Fruit fly (Drosophila melanogaster): Measurements from ENCODE around the gene CG14658.

The CG14658 gene

DNA sequence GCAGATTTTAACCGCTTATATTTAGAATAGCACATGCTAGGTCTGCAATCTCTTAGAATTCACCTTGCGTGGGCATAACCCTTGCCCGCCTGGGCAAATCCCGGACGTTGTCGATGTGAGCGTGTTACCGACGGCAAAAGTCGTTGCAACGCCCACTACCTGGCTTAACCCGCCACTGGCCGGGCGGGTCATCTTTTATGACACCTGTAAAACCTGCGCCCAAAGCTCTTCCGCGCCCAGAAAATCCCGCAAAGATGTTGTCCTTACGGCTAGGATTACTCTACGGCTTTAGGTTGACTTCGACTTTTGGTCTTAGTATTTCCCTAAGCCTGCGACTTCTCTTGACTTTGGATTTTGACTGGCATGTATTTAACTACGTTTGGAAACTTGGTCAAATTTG is 23.9 kb upstream of the CG14658 start:
- TF ChIP-seq insv (optimal IDR thresholded peaks at IDR 0.05) = no peak
- no peak for TF ChIP-seq psq (optimal IDR thresholded peaks at IDR 0.05)
- no peak for TF ChIP-seq ttk (optimal IDR thresholded peaks at IDR 0.05)
- no peak for TF ChIP-seq h (optimal IDR thresholded peaks at IDR 0.05)
- no peak for TF ChIP-seq Myc (optimal IDR thresholded peaks at IDR 0.05)
- no peak for TF ChIP-seq Sin3A (optimal IDR thresholded peaks at IDR 0.05)

DNA sequence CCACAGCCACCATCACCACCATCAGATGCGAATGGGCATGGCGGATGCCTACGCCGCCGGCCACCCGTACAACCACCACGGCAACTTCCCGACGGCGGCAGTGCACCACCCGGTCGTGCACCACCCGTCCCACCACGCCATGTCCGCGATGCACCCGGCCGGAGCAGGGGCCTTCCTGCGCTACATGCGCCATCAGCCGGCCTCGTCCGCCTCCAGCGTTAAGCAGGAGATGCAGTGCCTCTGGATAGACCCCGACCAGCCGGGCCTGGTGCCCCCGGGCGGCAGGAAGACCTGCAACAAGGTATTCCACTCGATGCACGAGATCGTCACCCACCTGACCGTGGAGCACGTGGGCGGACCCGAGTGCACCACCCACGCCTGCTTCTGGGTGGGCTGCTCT is 23.2 kb upstream of the CG14658 start:
- TF ChIP-seq h (optimal IDR thresholded peaks at IDR 0.05) = no peak
- no peak for TF ChIP-seq insv (optimal IDR thresholded peaks at IDR 0.05)
- no peak for TF ChIP-seq Myc (optimal IDR thresholded peaks at IDR 0.05)
- no peak for TF ChIP-seq ttk (optimal IDR thresholded peaks at IDR 0.05)
- no peak for TF ChIP-seq psq (optimal IDR thresholded peaks at IDR 0.05)
- TF ChIP-seq Sin3A (optimal IDR thresholded peaks at IDR 0.05) = no peak

DNA sequence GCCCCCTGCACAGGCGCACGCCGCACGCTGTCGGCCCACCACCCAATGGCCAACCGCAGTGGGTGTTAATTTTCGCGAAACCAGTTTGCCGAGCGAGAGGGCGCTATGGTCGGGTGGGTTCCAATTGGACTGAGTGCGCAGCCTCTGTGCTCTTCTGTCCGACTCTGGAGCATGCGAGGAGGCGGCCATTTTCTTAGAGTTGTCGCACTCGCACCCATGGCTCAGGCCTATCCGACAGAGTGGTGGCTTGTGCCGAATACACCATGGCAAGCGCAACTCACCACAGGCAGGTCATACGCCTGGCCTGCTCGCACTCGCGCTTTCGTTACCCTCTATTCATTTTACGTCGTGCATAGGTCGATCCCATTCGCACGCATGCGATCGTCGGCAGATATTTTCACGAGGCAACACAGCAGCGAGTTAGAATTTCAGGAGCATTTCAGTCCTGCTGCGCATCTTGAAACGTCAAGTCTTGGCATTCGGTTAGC is 22.1 kb upstream of the CG14658 start, which contains the start of gene opa:
Gene opa, plus strand, starts transcription at position 441 of the 488 bp plus-strand sequence.
- TF ChIP-seq Myc (optimal IDR thresholded peaks at IDR 0.05) (no peak), Sin3A (optimal IDR thresholded peaks at IDR 0.05) (no peak)

dm6 chr3R:4849035-4849656 is 18.8 kb upstream of the CG14658 start:
- no peak for TF ChIP-seq Myc (optimal IDR thresholded peaks at IDR 0.05)
- TF ChIP-seq psq (optimal IDR thresholded peaks at IDR 0.05) = no peak
- TF ChIP-seq h (optimal IDR thresholded peaks at IDR 0.05) = no peak
- TF ChIP-seq Sin3A (optimal IDR thresholded peaks at IDR 0.05) = no peak
- TF ChIP-seq ttk (optimal IDR thresholded peaks at IDR 0.05) = no peak
- no peak for TF ChIP-seq insv (optimal IDR thresholded peaks at IDR 0.05)

dm6 chr3R:4847388-4847787 is 17.1 kb upstream of the CG14658 start:
- TF ChIP-seq h (optimal IDR thresholded peaks at IDR 0.05) (no peak), ttk (optimal IDR thresholded peaks at IDR 0.05) (no peak), psq (optimal IDR thresholded peaks at IDR 0.05) (no peak), Sin3A (optimal IDR thresholded peaks at IDR 0.05) (no peak)

DNA sequence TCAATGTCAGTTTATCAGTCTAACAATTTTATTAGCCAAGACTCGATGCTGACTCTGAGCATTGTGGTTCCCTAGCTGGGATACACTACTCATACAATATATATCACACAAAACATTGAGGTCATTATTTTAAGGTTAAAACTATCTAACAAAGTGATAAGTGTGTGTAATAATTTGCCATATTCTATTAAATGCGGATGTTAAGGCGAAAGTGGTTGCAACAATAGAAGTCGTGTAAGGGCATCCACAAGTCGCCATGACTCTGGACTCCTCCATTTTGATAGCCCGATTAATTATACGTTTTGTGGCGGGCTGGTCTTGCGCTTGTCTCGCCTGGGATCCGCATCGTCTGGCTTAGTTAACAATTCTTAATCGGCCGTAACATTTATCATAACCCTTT is 16.5 kb upstream of the CG14658 start:
- TF ChIP-seq insv (optimal IDR thresholded peaks at IDR 0.05) (no peak), Myc (optimal IDR thresholded peaks at IDR 0.05) (no peak), psq (optimal IDR thresholded peaks at IDR 0.05) (no peak), h (optimal IDR thresholded peaks at IDR 0.05) (no peak), Sin3A (optimal IDR thresholded peaks at IDR 0.05) (no peak), ttk (optimal IDR thresholded peaks at IDR 0.05) (no peak)

DNA sequence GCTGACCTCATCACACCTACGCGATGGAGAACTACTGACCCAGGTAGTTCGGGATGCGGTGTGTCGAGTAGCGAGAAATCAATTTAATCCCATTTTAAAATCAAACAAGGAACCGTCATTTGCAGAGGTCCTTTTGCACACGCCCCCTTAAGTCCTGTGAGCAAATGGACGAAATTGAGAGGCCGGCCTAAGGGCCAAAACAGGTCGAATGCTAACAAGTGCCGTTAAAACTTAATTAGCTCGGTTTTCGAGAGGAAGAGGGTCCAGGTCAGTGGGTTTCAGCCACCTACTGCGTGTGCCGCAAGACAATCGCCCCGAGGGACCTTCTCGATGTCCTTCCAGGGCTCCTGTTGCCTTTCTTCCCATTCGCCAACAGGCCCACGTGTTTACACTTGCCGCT is 15.9 kb upstream of the CG14658 start:
- TF ChIP-seq psq (optimal IDR thresholded peaks at IDR 0.05) (no peak), Sin3A (optimal IDR thresholded peaks at IDR 0.05) (no peak), Myc (optimal IDR thresholded peaks at IDR 0.05) (no peak), ttk (optimal IDR thresholded peaks at IDR 0.05) (no peak), h (optimal IDR thresholded peaks at IDR 0.05) (no peak), insv (optimal IDR thresholded peaks at IDR 0.05) (no peak)

dm6 chr3R:4845353-4845752 is 15.0 kb upstream of the CG14658 start:
- no peak for TF ChIP-seq Myc (optimal IDR thresholded peaks at IDR 0.05)

DNA sequence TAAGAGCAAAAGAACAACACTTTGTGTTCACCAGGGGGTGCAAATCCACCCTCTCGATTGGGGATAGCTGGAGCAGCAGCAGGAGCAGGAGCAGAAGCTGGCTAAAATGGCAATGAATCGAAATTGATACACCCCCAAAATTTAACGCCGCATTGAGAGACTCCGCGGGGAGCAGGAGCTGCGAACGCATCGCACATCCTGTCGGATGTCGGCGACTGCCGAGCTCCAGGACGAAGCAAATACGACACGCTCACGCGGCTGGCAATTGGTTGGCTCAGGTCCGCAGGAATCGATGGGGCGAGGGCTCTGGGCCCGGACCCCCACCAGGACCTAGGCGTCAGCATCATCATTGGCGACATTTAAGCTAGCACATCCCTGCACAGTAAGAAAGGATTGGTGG is 12.6 kb upstream of the CG14658 start:
- no peak for TF ChIP-seq insv (optimal IDR thresholded peaks at IDR 0.05)
- TF ChIP-seq Sin3A (optimal IDR thresholded peaks at IDR 0.05) = no peak
- no peak for TF ChIP-seq h (optimal IDR thresholded peaks at IDR 0.05)
- no peak for TF ChIP-seq Myc (optimal IDR thresholded peaks at IDR 0.05)
- no peak for TF ChIP-seq ttk (optimal IDR thresholded peaks at IDR 0.05)
- TF ChIP-seq psq (optimal IDR thresholded peaks at IDR 0.05) = no peak

dm6 chr3R:4840757-4841156 is 10.4 kb upstream of the CG14658 start:
- TF ChIP-seq psq (optimal IDR thresholded peaks at IDR 0.05) (no peak), Myc (optimal IDR thresholded peaks at IDR 0.05) (no peak), ttk (optimal IDR thresholded peaks at IDR 0.05) (no peak), h (optimal IDR thresholded peaks at IDR 0.05) (no peak), insv (optimal IDR thresholded peaks at IDR 0.05) (no peak), Sin3A (optimal IDR thresholded peaks at IDR 0.05) (no peak)

DNA sequence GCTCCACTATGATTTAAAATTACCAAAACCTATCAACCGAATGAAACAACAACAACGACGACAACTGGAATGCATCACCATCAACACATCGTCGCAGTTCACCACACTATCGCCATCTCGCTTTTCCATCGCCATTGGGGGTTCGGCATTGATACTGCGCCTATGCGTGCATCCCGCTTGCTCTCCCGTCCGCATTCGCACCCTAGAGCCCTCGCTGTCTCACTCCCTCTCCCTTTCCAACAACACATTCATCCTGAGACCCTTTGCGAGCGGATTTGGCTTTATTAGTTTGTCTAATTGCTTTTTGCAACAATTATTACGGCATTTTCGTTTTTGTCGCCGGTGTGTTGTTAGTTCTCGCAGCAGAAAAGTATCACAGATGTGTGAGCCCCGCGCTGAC is 5.0 kb upstream of the CG14658 start:
- TF ChIP-seq psq (optimal IDR thresholded peaks at IDR 0.05) = no peak
- TF ChIP-seq h (optimal IDR thresholded peaks at IDR 0.05) = no peak
- no peak for TF ChIP-seq insv (optimal IDR thresholded peaks at IDR 0.05)
- TF ChIP-seq ttk (optimal IDR thresholded peaks at IDR 0.05) = no peak
- no peak for TF ChIP-seq Sin3A (optimal IDR thresholded peaks at IDR 0.05)
- no peak for TF ChIP-seq Myc (optimal IDR thresholded peaks at IDR 0.05)

- TF ChIP-seq Sin3A (optimal IDR thresholded peaks at IDR 0.05) (no peak), Myc (optimal IDR thresholded peaks at IDR 0.05) (no peak), psq (optimal IDR thresholded peaks at IDR 0.05) (no peak), h (optimal IDR thresholded peaks at IDR 0.05) (no peak), insv (optimal IDR thresholded peaks at IDR 0.05) (no peak), ttk (optimal IDR thresholded peaks at IDR 0.05) (no peak)
These were observed 3.3 kb upstream of the CG14658 start for dm6 chr3R:4833636-4834035.

DNA sequence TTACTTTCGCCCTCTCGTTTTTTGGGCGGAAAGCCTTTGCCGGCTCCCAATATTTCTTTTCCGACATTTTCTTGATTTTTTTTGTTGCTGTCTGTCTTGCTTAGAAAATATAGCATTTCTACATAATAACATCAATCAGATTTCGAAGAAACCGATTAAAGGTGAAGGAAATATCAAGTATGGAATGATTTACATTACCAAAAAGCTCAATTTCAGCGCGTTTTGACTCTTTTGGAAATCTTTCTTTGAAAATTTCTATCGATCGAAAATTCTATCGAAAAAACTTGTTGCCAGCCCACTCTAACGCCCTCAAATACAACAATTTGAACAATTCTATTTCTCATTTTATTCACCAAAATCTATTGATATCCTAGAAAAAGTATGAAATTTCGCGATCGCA is 884 bp upstream of the CG14658 start, which contains the start of gene CG14659:
Gene CG14659, minus strand, starts transcription at position 101 of the 400 bp plus-strand sequence.
- TF ChIP-seq psq (optimal IDR thresholded peaks at IDR 0.05) (no peak), Myc (optimal IDR thresholded peaks at IDR 0.05) (no peak), ttk (optimal IDR thresholded peaks at IDR 0.05) (no peak), Sin3A (optimal IDR thresholded peaks at IDR 0.05) (no peak), h (optimal IDR thresholded peaks at IDR 0.05) (no peak), insv (optimal IDR thresholded peaks at IDR 0.05) (no peak)

All from Kc167 (cell line).